Worm (Caenorhabditis elegans): ENCODE data around the gene F37B12.3.
A peak's percentile ranks its signal among the peaks of the same experiment; 100 is the strongest.

Gene F37B12.3

ce11 chrII:9042059-9042458, 853 bp upstream of the F37B12.3 start:
- 0 out of 2 replicates have a peak, but pooled peaks have one; percentile 20 for TF ChIP-seq Y53G8AR.9 (GFP tag; conservative IDR thresholded peaks at IDR 0.05)
- no peak for TF ChIP-seq C06A6.2 (GFP tag; conservative IDR thresholded peaks at IDR 0.05)
- TF ChIP-seq nhr-80 (tag; optimal IDR thresholded peaks at IDR 0.05): peak; percentile 53

ce11 chrII:9038736-9039135, 2.5 kb downstream of the F37B12.3 start:
- no peak for TF ChIP-seq ceh-27 (GFP tag; optimal IDR thresholded peaks at IDR 0.05)
- no peak for TF ChIP-seq ZK185.1 (tag; optimal IDR thresholded peaks at IDR 0.05; ENCODE audit: poor library complexity, severe bottlenecking)

ce11 chrII:9038201-9038600, 3.0 kb downstream of the F37B12.3 start, which contains the start of gene gcs-1:
Gene gcs-1, minus strand, starts transcription at chrII:9038301.
- TF ChIP-seq snpc-1.1 (tag; optimal IDR thresholded peaks at IDR 0.05; ENCODE audit: insufficient read depth) (no peak), lsl-1 (GFP tag; optimal IDR thresholded peaks at IDR 0.05) (no peak), tbx-9 (tag; optimal IDR thresholded peaks at IDR 0.05; ENCODE audit: borderline replicate concordance) (no peak), madf-10 (tag; optimal IDR thresholded peaks at IDR 0.05) (no peak), let-526 (GFP tag; IDR thresholded peaks at IDR 0.05) (no peak), unc-130 (GFP tag; optimal IDR thresholded peaks at IDR 0.05) (no peak)

ce11 chrII:9033034-9033433, 8.2 kb downstream of the F37B12.3 start:
- TF ChIP-seq Y56A3A.18 (GFP tag; IDR thresholded peaks at IDR 0.05): no peak
- TF ChIP-seq F10E7.11 (tag; optimal IDR thresholded peaks at IDR 0.05): no peak
- TF ChIP-seq hrde-1 (tag; optimal IDR thresholded peaks at IDR 0.05; ENCODE audit: borderline replicate concordance): no peak
- no peak for TF ChIP-seq ztf-6 (GFP tag; IDR thresholded peaks at IDR 0.05)
- TF ChIP-seq rpc-1 (optimal IDR thresholded peaks at IDR 0.05): no peak
- no peak for TF ChIP-seq rpc-1 (tag; optimal IDR thresholded peaks at IDR 0.05)
- TF ChIP-seq K12H6.12 (tag; optimal IDR thresholded peaks at IDR 0.05): no peak
- TF ChIP-seq sptf-2 (GFP tag; optimal IDR thresholded peaks at IDR 0.05): no peak
- TF ChIP-seq him-1 (tag; optimal IDR thresholded peaks at IDR 0.05): no peak
- TF ChIP-seq ceh-91 (GFP tag; IDR thresholded peaks at IDR 0.05): no peak
- no peak for TF ChIP-seq attf-5 (GFP tag; optimal IDR thresholded peaks at IDR 0.05)
- no peak for TF ChIP-seq ztf-26 (tag; optimal IDR thresholded peaks at IDR 0.05)
- no peak for TF ChIP-seq unc-130 (GFP tag; optimal IDR thresholded peaks at IDR 0.05)
- TF ChIP-seq lag-1 (GFP tag; IDR thresholded peaks at IDR 0.05): no peak
- no peak for TF ChIP-seq lin-26 (GFP tag; IDR thresholded peaks at IDR 0.05)
- TF ChIP-seq mxl-1 (tag; optimal IDR thresholded peaks at IDR 0.05): no peak
- TF ChIP-seq madf-6 (GFP tag; IDR thresholded peaks at IDR 0.05): no peak
- TF ChIP-seq C17E4.6 (GFP tag; IDR thresholded peaks at IDR 0.05): no peak
- no peak for TF ChIP-seq die-1 (tag; optimal IDR thresholded peaks at IDR 0.05)

ce11 chrII:9031891-9032290, 9.3 kb downstream of the F37B12.3 start:
- TF ChIP-seq attf-5 (GFP tag; optimal IDR thresholded peaks at IDR 0.05) (no peak), madf-6 (GFP tag; IDR thresholded peaks at IDR 0.05) (no peak), ztf-18 (tag; optimal IDR thresholded peaks at IDR 0.05) (no peak), bed-2 (GFP tag; IDR thresholded peaks at IDR 0.05) (no peak), nhr-90 (tag; optimal IDR thresholded peaks at IDR 0.05) (no peak), egl-44 (GFP tag; IDR thresholded peaks at IDR 0.05) (no peak), tlf-1 (GFP tag; optimal IDR thresholded peaks at IDR 0.05) (no peak), ceh-58 (GFP tag; IDR thresholded peaks at IDR 0.05) (no peak), ccch-3 (GFP tag; optimal IDR thresholded peaks at IDR 0.05) (no peak)
